Worm (Caenorhabditis elegans): ENCODE data around the gene nspg-8.
A peak's percentile ranks its signal among the peaks of the same experiment; 100 is the strongest.

nspg-8 gene

DNA sequence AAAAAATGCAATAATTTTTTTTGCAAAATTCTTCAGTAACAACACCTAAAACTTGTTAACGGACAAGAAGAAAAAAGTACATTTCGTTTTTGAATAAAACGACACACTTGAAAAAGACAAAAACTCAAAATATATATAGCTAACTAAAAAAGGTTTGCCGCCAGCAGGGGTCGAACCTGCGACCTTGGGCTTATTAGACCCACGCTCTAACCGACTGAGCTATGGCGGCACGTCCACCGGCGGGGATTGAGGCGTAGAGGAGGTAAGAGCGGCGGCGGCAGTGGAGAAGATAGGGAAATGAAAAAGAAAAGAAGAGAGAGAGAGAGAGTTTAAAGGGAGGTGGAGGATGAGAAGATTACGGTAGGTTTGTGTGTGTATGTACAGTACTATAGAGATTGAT lies 36.4 kb downstream of the nspg-8 start:
- TF ChIP-seq snpc-4 (tag; optimal IDR thresholded peaks at IDR 0.05) = no peak
- TF ChIP-seq mep-1 (tag; optimal IDR thresholded peaks at IDR 0.05) = no peak
- TF ChIP-seq flh-1 (GFP tag; optimal IDR thresholded peaks at IDR 0.05) = peak; percentile 8
- TF ChIP-seq sptf-1 (tag; optimal IDR thresholded peaks at IDR 0.05) = peak; percentile 73
- no peak for TF ChIP-seq lin-13 (tag; optimal IDR thresholded peaks at IDR 0.05)
- TF ChIP-seq sem-2 (GFP tag; optimal IDR thresholded peaks at IDR 0.05) = peak; percentile 56
- TF ChIP-seq nhr-12 (tag; optimal IDR thresholded peaks at IDR 0.05) = no peak
- TF ChIP-seq mls-2 (tag; optimal IDR thresholded peaks at IDR 0.05) = peak; percentile 28
- TF ChIP-seq M03D4.4 (tag; optimal IDR thresholded peaks at IDR 0.05) = peak; percentile 65
- TF ChIP-seq mab-5 (tag; optimal IDR thresholded peaks at IDR 0.05) = no peak
- no peak for TF ChIP-seq nhr-76 (tag; optimal IDR thresholded peaks at IDR 0.05)
- TF ChIP-seq unc-62 (GFP tag; optimal IDR thresholded peaks at IDR 0.05) = no peak
- TF ChIP-seq ztf-11 (tag; optimal IDR thresholded peaks at IDR 0.05) = no peak
- peak; percentile 55 for TF ChIP-seq ceh-43 (GFP tag; optimal IDR thresholded peaks at IDR 0.05)
- TF ChIP-seq cnd-1 (tag; optimal IDR thresholded peaks at IDR 0.05) = peak; percentile 70
- no peak for TF ChIP-seq blmp-1 (tag; optimal IDR thresholded peaks at IDR 0.05)
- TF ChIP-seq unc-120 (tag; optimal IDR thresholded peaks at IDR 0.05; ENCODE audit: poor library complexity, severe bottlenecking) = peak; percentile 67
- no peak for TF ChIP-seq hlh-1 (tag; optimal IDR thresholded peaks at IDR 0.05)
- TF ChIP-seq lsy-2 (tag; optimal IDR thresholded peaks at IDR 0.05) = no peak
- no peak for TF ChIP-seq ces-1 (GFP tag; optimal IDR thresholded peaks at IDR 0.05)
- no peak for TF ChIP-seq pha-4 (tag; optimal IDR thresholded peaks at IDR 0.05)
- TF ChIP-seq nhr-28 (tag; optimal IDR thresholded peaks at IDR 0.05) = no peak
- no peak for TF ChIP-seq nhr-237 (tag; optimal IDR thresholded peaks at IDR 0.05)
- TF ChIP-seq ceh-39 (tag; optimal IDR thresholded peaks at IDR 0.05) = no peak
- no peak for TF ChIP-seq unc-39 (tag; optimal IDR thresholded peaks at IDR 0.05)
- TF ChIP-seq ceh-83 (GFP tag; optimal IDR thresholded peaks at IDR 0.05) = peak; percentile 67
- TF ChIP-seq elt-1 (tag; optimal IDR thresholded peaks at IDR 0.05; ENCODE audit: borderline replicate concordance, insufficient read depth) = no peak
- no peak for TF ChIP-seq elt-3 (tag; optimal IDR thresholded peaks at IDR 0.05)
- TF ChIP-seq lin-32 (GFP tag; optimal IDR thresholded peaks at IDR 0.05) = no peak
- no peak for TF ChIP-seq tbx-8 (GFP tag; optimal IDR thresholded peaks at IDR 0.05)
- peak; percentile 18 for TF ChIP-seq bed-3 (GFP tag; optimal IDR thresholded peaks at IDR 0.05)
- TF ChIP-seq zip-8 (tag; optimal IDR thresholded peaks at IDR 0.05) = no peak
- peak; percentile 59 for TF ChIP-seq ham-2 (GFP tag; optimal IDR thresholded peaks at IDR 0.05)
- peak; percentile 28 for TF ChIP-seq drap-1 (GFP tag; optimal IDR thresholded peaks at IDR 0.05)
- TF ChIP-seq nhr-2 (tag; optimal IDR thresholded peaks at IDR 0.05) = no peak

DNA sequence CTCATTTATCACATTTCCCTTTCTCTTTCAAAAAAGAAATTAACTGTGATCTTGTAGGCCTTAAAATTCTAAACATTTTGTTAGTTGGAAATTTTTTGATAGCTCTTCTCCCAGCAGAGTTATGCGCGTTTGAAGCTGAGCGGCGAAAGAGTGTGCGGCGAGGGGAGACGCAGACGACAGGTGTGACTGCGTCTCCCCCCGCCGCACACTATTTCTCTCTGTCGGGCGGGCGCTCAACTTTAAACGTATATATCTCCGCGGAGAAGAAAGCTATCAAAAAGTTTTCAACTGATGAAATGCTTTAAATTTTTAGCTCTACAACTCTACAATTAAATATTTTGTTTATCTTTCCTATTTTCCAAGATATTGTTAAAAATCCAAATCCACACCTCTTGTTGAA lies 37.1 kb downstream of the nspg-8 start:
- no peak for TF ChIP-seq hlh-1 (tag; optimal IDR thresholded peaks at IDR 0.05)
- TF ChIP-seq ztf-11 (tag; optimal IDR thresholded peaks at IDR 0.05) = no peak
- no peak for TF ChIP-seq tbx-8 (GFP tag; optimal IDR thresholded peaks at IDR 0.05)
- TF ChIP-seq M03D4.4 (tag; optimal IDR thresholded peaks at IDR 0.05) = no peak
- no peak for TF ChIP-seq mls-2 (tag; optimal IDR thresholded peaks at IDR 0.05)
- TF ChIP-seq mep-1 (tag; optimal IDR thresholded peaks at IDR 0.05) = no peak
- TF ChIP-seq ceh-39 (tag; optimal IDR thresholded peaks at IDR 0.05) = no peak
- no peak for TF ChIP-seq ceh-83 (GFP tag; optimal IDR thresholded peaks at IDR 0.05)

DNA sequence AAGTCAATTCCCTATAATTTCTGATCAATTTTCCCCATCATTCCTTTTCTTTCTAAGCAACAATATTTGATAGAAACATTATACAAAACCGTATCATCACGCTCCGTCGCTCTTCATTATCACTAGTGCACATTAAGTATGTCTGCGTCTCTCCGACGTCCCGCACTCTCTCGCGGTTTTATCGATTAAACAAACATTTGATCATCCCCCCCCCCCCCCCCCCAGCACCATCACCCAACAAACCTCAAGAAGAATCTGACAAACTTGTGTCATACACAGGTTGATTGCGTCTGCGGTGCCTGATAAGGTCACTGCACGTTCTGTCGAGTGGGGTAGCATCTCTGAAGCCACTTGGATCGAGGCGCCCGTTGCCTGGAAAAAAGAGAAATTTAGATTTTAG lies 38.2 kb downstream of the nspg-8 start:
- no peak for TF ChIP-seq ceh-39 (tag; optimal IDR thresholded peaks at IDR 0.05)
- no peak for TF ChIP-seq ztf-11 (tag; optimal IDR thresholded peaks at IDR 0.05)
- no peak for TF ChIP-seq nhr-12 (tag; optimal IDR thresholded peaks at IDR 0.05)
- TF ChIP-seq sptf-1 (tag; optimal IDR thresholded peaks at IDR 0.05) = no peak

DNA sequence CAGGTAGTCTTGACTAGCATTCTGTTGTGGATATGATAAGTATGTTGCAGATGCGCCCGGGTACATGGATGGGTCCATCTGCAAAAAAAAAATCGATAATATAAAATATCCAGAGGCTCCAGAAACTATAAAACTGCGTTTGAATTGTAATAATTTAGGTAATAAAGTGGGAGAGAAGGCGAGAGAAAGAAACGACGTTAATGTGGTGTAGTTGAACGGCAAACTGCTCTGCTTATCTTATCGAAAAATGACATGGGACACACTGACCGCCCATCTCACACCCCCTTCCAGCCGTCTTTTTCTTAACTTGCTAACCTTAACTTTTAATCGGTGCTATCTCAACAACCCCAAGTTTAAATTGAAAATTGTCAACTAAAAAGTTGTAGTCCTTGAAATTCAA lies 40.1 kb downstream of the nspg-8 start:
- TF ChIP-seq nhr-28 (tag; optimal IDR thresholded peaks at IDR 0.05) (no peak), pha-4 (tag; optimal IDR thresholded peaks at IDR 0.05) (no peak), nhr-76 (tag; optimal IDR thresholded peaks at IDR 0.05) (no peak), sem-2 (GFP tag; optimal IDR thresholded peaks at IDR 0.05) (no peak), unc-120 (tag; optimal IDR thresholded peaks at IDR 0.05; ENCODE audit: poor library complexity, severe bottlenecking) (no peak), ztf-11 (tag; optimal IDR thresholded peaks at IDR 0.05) (no peak), unc-62 (GFP tag; optimal IDR thresholded peaks at IDR 0.05) (no peak), mab-5 (tag; optimal IDR thresholded peaks at IDR 0.05) (no peak), lsy-2 (tag; optimal IDR thresholded peaks at IDR 0.05) (no peak), unc-39 (tag; optimal IDR thresholded peaks at IDR 0.05) (no peak), elt-3 (tag; optimal IDR thresholded peaks at IDR 0.05) (no peak), mls-2 (tag; optimal IDR thresholded peaks at IDR 0.05) (no peak), nhr-237 (tag; optimal IDR thresholded peaks at IDR 0.05) (no peak), mep-1 (tag; optimal IDR thresholded peaks at IDR 0.05) (no peak), snpc-4 (tag; optimal IDR thresholded peaks at IDR 0.05) (no peak), tbx-8 (GFP tag; optimal IDR thresholded peaks at IDR 0.05) (no peak), ces-1 (GFP tag; optimal IDR thresholded peaks at IDR 0.05) (no peak)
